Fruit fly (Drosophila melanogaster) whole organism, prepupa: ENCODE results near the gene CG14864.

Experiments used
- CG7368 ChIP-seq: fragments of 200-800 bp; sonication (Bioruptor generic); optimal IDR thresholded peaks from 3 replicates; lab custom pipeline; 2016; ENCODE audit warnings: missing biosample characterization, missing genetic modification characterization
- Eip75B ChIP-seq: fragments of 200-800 bp; sonication (Bioruptor generic); optimal IDR thresholded peaks from 3 replicates; lab custom pipeline; 2016; ENCODE audit warnings: missing biosample characterization, missing genetic modification characterization
- Lpt ChIP-seq: fragments of 200-800 bp; sonication (Bioruptor generic); optimal IDR thresholded peaks from 3 replicates; lab custom pipeline; 2016; ENCODE audit warnings: missing biosample characterization, missing genetic modification characterization
- Met ChIP-seq: fragments of 200-800 bp; sonication (Bioruptor generic); optimal IDR thresholded peaks from 3 replicates; lab custom pipeline; 2016; ENCODE audit warnings: missing biosample characterization, missing genetic modification characterization
- OdsH ChIP-seq: fragments of 200-800 bp; sonication (Bioruptor generic); optimal IDR thresholded peaks from 3 replicates; lab custom pipeline; 2016; ENCODE audit warnings: missing biosample characterization, missing genetic modification characterization

DNA sequence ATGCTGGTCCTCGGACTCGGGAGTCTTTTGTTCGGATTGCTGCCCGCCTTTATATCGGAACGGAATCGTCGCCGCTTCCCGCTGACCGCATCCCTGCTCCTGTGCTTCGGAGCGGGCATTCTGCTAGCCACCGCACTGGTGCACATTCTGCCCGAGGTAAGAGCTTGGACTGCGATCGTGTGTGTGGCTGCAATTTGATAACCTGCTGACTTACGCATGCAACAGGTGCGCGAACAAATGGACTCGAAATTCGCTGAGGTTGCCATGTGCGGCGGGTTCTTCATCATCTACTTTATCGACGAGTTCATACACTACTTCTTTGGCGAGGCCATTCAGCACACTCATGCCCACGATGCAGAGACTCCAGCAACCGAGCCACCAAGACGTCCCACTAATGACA is 518 bp upstream of the CG14864 start:
- no peak for TF ChIP-seq CG7368 (GFP tag; lab: Kevin White, UChicago)
- no peak for TF ChIP-seq Eip75B (GFP tag; lab: Kevin White, UChicago)
- TF ChIP-seq Met (GFP tag; lab: Kevin White, UChicago) = no peak
- TF ChIP-seq Lpt (GFP tag; lab: Kevin White, UChicago) = no peak
- TF ChIP-seq OdsH (GFP tag; lab: Kevin White, UChicago) = no peak
